Worm (Caenorhabditis elegans) whole organism, early embryonic: ENCODE data around the gene ZK112.4.
A peak's percentile ranks its signal among the peaks of the same experiment; 100 is the strongest.

Source experiments
- B0310.2 ChIP-seq: sonication (generic microtip); optimal IDR thresholded peaks from 2 replicates; lab custom pipeline; 2016; ENCODE audit warnings: mild to moderate bottlenecking, missing genetic modification characterization, missing compliant biosample characterization
- F13C5.2 ChIP-seq: sonication (generic microtip); optimal IDR thresholded peaks from 2 replicates; lab custom pipeline; 2017; ENCODE audit warnings: mild to moderate bottlenecking, missing genetic modification characterization, inconsistent platforms, missing compliant biosample characterization
- aly-1 ChIP-seq: sonication (generic microtip); optimal IDR thresholded peaks from 2 replicates; lab custom pipeline; 2016; ENCODE audit warnings: missing genetic modification characterization, missing compliant biosample characterization
- ama-1 ChIP-seq: fragments of 150-350 bp; optimal IDR thresholded peaks from 2 replicates; lab custom pipeline; 2014
- ceh-13 ChIP-seq: fragments of 200-800 bp; sonication (Bioruptor generic); optimal IDR thresholded peaks from 2 replicates; lab custom pipeline; 2018; ENCODE audit warnings: mild to moderate bottlenecking, missing genetic modification characterization, missing compliant biosample characterization
- ceh-36 ChIP-seq: sonication (generic microtip); optimal IDR thresholded peaks from 2 replicates; lab custom pipeline; 2016; ENCODE audit warnings: missing genetic modification characterization, inconsistent platforms, missing compliant biosample characterization
- ets-7 ChIP-seq: sonication (generic microtip); optimal IDR thresholded peaks from 2 replicates; lab custom pipeline; 2016; ENCODE audit warnings: missing genotype, missing genetic modification characterization, missing compliant biosample characterization
- flt-1 ChIP-seq: fragments of 200-800 bp; sonication (Bioruptor generic); IDR thresholded peaks from 2 replicates; pipeline ENCODE4 v1.3.6; 2022; ENCODE audit warnings: missing genetic modification characterization, missing compliant biosample characterization
- hmbx-1 ChIP-seq: sonication (generic microtip); optimal IDR thresholded peaks from 2 replicates; lab custom pipeline; 2016; ENCODE audit warnings: mild to moderate bottlenecking, missing genetic modification characterization, missing compliant biosample characterization
- hmg-4 ChIP-seq: fragments of 200-800 bp; sonication (Bioruptor generic); optimal IDR thresholded peaks from 2 replicates; lab custom pipeline; 2018; ENCODE audit warnings: mild to moderate bottlenecking, missing genetic modification characterization, missing compliant biosample characterization
- hnd-1 ChIP-seq: sonication (generic microtip); optimal IDR thresholded peaks from 2 replicates; lab custom pipeline; 2016; ENCODE audit warnings: missing genetic modification characterization, missing compliant biosample characterization
- pes-1 ChIP-seq: fragments of 200-800 bp; sonication (Bioruptor generic); IDR thresholded peaks from 2 replicates; pipeline ENCODE4 v1.3.6; 2022; ENCODE audit warnings: missing genetic modification reagents, missing genetic modification characterization, missing compliant biosample characterization
- scrt-1 ChIP-seq: fragments of 200-800 bp; sonication (Bioruptor generic); IDR thresholded peaks from 2 replicates; pipeline ENCODE4 v1.3.6; 2022; ENCODE audit warnings: missing genetic modification characterization, missing compliant biosample characterization
- sea-1 ChIP-seq: fragments of 200-800 bp; sonication (Bioruptor generic); conservative IDR thresholded peaks from 2 replicates; pipeline ENCODE4 v1.3.6; 2022; ENCODE audit warnings: missing genetic modification characterization, missing compliant biosample characterization
- tbx-11 ChIP-seq: fragments of 200-800 bp; sonication (Bioruptor generic); IDR thresholded peaks from 2 replicates; pipeline ENCODE4 v1.3.6; 2022; ENCODE audit warnings: missing genetic modification characterization, missing compliant biosample characterization
- tbx-37 ChIP-seq: fragments of 200-800 bp; sonication (Bioruptor generic); conservative IDR thresholded peaks from 2 replicates; pipeline ENCODE4 v1.3.6; 2022; ENCODE audit warnings: missing genetic modification reagents, missing genetic modification characterization, missing compliant biosample characterization
- tra-4 ChIP-seq: sonication (generic microtip); optimal IDR thresholded peaks from 2 replicates; lab custom pipeline; 2017; ENCODE audit warnings: missing genetic modification characterization, missing compliant biosample characterization

Gene ZK112.4

DNA sequence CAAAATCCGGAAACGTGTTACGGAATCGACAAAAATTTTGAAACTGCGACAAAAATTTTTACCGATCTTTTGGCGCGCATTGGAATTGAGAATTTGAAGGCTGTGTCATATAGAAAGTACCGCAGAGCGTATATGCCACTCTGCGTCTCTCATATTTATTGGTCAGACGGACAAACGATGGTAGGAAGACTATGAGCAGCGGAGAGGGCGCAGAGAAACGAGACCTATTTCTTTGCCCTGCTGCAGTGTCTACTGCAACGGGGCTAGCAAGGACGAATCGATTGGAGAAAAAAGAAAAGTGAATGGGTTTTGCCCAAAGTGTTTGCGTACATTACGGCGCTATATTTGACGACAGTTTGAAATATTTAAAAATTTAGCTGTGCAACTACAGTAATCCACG is 19.7 kb downstream of the ZK112.4 start:
- TF ChIP-seq hmg-4 (GFP tag; lab: Kevin White, UChicago) (peak; percentile 51), sea-1 (GFP tag; lab: Robert Waterston, UW) (no peak)

DNA sequence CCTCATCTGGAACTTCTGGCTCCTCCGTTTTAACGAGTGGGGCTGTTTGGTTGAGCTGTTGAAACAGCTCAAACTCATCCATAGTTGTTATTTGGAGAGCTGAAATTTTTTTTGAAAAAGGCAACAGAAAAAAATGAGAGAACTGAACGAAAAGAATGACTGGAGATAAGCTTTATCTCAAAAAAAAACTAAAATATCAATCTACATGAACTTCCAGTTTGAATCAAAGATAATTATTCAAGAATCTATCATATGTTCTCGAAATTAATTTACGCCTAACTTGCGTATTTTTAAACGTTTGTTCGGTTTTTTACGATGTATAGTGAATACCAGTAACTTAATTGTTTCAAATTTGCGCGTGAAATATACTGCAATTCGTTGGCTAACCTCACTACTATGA is 20.4 kb downstream of the ZK112.4 start, which contains the start of gene lin-13:
Gene lin-13 (minus strand): TSS at position 101 of the 400 bp plus-strand sequence.
- no peak for TF ChIP-seq flt-1 (GFP tag; lab: Robert Waterston, UW)
- no peak for TF ChIP-seq ets-7 (tag; lab: Kevin White, UChicago)
- TF ChIP-seq hmg-4 (GFP tag; lab: Kevin White, UChicago): no peak
- TF ChIP-seq aly-1 (tag; lab: Kevin White, UChicago): no peak
- no peak for TF ChIP-seq ceh-13 (GFP tag; lab: Kevin White, UChicago)
- TF ChIP-seq sea-1 (GFP tag; lab: Robert Waterston, UW): no peak
- TF ChIP-seq pes-1 (GFP tag; lab: Robert Waterston, UW): no peak
- TF ChIP-seq scrt-1 (GFP tag; lab: Robert Waterston, UW): no peak
- TF ChIP-seq hmbx-1 (tag; lab: Kevin White, UChicago): no peak
- no peak for TF ChIP-seq F13C5.2 (tag; lab: Kevin White, UChicago)
- no peak for TF ChIP-seq B0310.2 (tag; lab: Kevin White, UChicago)

DNA sequence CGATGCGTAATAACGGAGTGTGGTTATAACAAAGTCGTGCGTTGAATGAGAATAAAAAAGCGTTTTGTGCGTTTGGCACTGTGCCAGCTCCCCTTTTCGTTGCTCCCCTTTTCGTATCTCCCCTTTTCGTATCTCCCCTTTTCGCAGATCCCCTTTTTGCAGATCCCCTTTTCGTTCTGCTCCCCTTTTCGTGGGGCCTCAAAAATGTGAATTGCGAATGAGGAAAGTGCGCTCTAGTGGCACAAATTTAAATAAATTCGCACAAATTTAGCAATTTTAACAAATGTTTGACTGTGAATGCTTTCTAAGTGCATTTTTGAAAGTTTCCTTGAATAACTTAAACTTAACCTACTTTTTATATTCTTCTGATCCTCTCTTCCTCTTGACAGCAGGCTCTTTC is 21.0 kb downstream of the ZK112.4 start:
- peak; percentile 38 for TF ChIP-seq pes-1 (GFP tag; lab: Robert Waterston, UW)

DNA sequence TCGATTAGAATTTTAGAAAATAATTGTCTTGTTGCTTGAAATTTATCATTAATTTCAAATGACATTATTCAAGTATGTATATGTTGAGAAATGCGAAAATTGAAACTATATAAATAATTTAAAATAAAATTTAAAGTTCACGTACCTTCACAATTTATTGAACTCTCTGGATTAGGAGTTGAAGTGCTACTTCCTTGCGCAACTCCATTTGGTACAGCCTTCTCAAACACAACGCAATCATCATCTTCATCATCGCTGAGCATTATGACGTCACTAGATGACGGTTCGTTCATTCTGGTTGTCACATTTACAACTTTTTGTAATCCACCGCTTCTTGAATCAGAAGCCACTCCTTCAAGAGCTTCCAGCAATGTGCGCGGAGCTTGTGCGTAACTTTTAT is 26.3 kb downstream of the ZK112.4 start:
- TF ChIP-seq hnd-1: no peak
- no peak for TF ChIP-seq flt-1 (GFP tag; lab: Robert Waterston, UW)
- no peak for TF ChIP-seq hmg-4 (GFP tag; lab: Kevin White, UChicago)
- no peak for TF ChIP-seq ceh-13 (GFP tag; lab: Kevin White, UChicago)
- no peak for TF ChIP-seq ceh-36
- TF ChIP-seq tbx-37 (GFP tag; lab: Robert Waterston, UW): no peak
- TF ChIP-seq sea-1 (GFP tag; lab: Robert Waterston, UW): no peak
- no peak for TF ChIP-seq hmbx-1 (tag; lab: Kevin White, UChicago)
- TF ChIP-seq ets-7 (tag; lab: Kevin White, UChicago): no peak
- no peak for TF ChIP-seq ama-1
- TF ChIP-seq tbx-11: no peak
- TF ChIP-seq B0310.2 (tag; lab: Kevin White, UChicago): no peak
- no peak for TF ChIP-seq tra-4 (tag; lab: Kevin White, UChicago)
- TF ChIP-seq scrt-1 (GFP tag; lab: Robert Waterston, UW): no peak
- TF ChIP-seq aly-1 (tag; lab: Kevin White, UChicago): no peak
- TF ChIP-seq F13C5.2 (tag; lab: Kevin White, UChicago): no peak

DNA sequence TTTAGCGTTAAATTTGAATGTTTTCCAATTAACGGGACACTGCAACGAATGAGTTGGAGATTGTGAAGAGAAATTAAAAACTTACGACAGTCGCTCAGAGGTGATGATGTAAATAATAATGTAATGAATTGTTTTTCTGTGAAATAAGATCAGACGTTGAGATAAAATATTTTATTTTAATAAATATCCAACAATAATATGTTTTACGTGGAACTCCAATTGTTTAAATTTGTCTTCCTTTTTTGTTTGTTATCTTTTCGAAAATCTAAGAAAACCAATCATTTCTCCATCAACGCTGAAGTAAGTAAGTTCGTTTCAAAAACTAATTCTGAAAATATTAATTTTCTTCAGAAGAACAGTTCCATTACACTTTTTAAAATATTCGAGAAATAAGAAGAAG is 35.5 kb downstream of the ZK112.4 start, which contains the start of gene C18H2.5:
Gene C18H2.5 (minus strand): TSS at position 101 of the 400 bp plus-strand sequence.
- TF ChIP-seq ceh-13 (GFP tag; lab: Kevin White, UChicago) (no peak), B0310.2 (tag; lab: Kevin White, UChicago) (no peak), ama-1 (no peak), tbx-37 (GFP tag; lab: Robert Waterston, UW) (no peak), F13C5.2 (tag; lab: Kevin White, UChicago) (no peak), tbx-11 (no peak), aly-1 (tag; lab: Kevin White, UChicago) (no peak), flt-1 (GFP tag; lab: Robert Waterston, UW) (no peak), tra-4 (tag; lab: Kevin White, UChicago) (no peak), ets-7 (tag; lab: Kevin White, UChicago) (no peak), sea-1 (GFP tag; lab: Robert Waterston, UW) (no peak), ceh-36 (no peak), pes-1 (GFP tag; lab: Robert Waterston, UW) (no peak), hmg-4 (GFP tag; lab: Kevin White, UChicago) (no peak), hnd-1 (no peak), hmbx-1 (tag; lab: Kevin White, UChicago) (no peak), scrt-1 (GFP tag; lab: Robert Waterston, UW) (no peak)

DNA sequence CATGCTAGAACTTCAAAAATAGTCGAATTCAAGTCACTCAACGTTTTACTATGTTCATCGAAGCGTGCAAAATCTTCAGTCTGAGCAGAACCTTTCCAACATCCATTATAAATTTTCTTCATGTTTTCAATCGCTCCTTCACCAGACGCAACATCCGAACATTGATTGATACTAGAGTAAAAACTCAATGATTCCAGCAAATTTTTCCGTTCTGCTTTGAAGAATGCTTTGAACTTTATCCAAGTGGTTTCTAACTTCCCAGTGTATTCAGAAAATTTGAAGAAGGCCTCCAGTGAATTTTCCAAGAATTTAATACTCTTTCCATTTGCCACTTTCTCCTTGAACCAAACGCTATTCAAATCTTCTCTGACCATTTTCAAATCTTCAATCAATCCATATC is 37.5 kb downstream of the ZK112.4 start:
- TF ChIP-seq sea-1 (GFP tag; lab: Robert Waterston, UW) (no peak), pes-1 (GFP tag; lab: Robert Waterston, UW) (no peak), hnd-1 (no peak), hmbx-1 (tag; lab: Kevin White, UChicago) (no peak), ama-1 (no peak), scrt-1 (GFP tag; lab: Robert Waterston, UW) (no peak), aly-1 (tag; lab: Kevin White, UChicago) (no peak), tbx-11 (no peak), ceh-13 (GFP tag; lab: Kevin White, UChicago) (no peak), F13C5.2 (tag; lab: Kevin White, UChicago) (no peak), tra-4 (tag; lab: Kevin White, UChicago) (no peak), ets-7 (tag; lab: Kevin White, UChicago) (no peak), ceh-36 (no peak), flt-1 (GFP tag; lab: Robert Waterston, UW) (no peak), tbx-37 (GFP tag; lab: Robert Waterston, UW) (no peak), hmg-4 (GFP tag; lab: Kevin White, UChicago) (no peak), B0310.2 (tag; lab: Kevin White, UChicago) (no peak)
